Worm (Caenorhabditis elegans) whole organism, L2 larva: ENCODE data around the gene gcsh-1.
A peak's percentile ranks its signal among the peaks of the same experiment; 100 is the strongest.

Experiments used
- C34F6.9 ChIP-seq: fragments of 150-350 bp; optimal IDR thresholded peaks from 2 replicates; lab custom pipeline; 2014; ENCODE audit warnings: missing biosample characterization, missing genetic modification characterization
- F13H6.1 ChIP-seq: sonication (generic microtip); optimal IDR thresholded peaks from 2 replicates; lab custom pipeline; 2016; ENCODE audit warnings: missing genetic modification characterization, missing compliant biosample characterization
- R02D3.7 ChIP-seq: fragments of 150-350 bp; optimal IDR thresholded peaks from 2 replicates; lab custom pipeline; 2014; ENCODE audit warnings: missing biosample characterization, missing genetic modification characterization
- Y55F3AM.14 ChIP-seq: fragments of 200-800 bp; sonication (Bioruptor generic); optimal IDR thresholded peaks from 2 replicates; lab custom pipeline; 2018; ENCODE audit warnings: mild to moderate bottlenecking, missing genetic modification characterization, missing compliant biosample characterization
- ZK546.5 ChIP-seq: sonication (generic microtip); optimal IDR thresholded peaks from 2 replicates; lab custom pipeline; 2017; ENCODE audit warnings: missing biosample characterization, missing genetic modification characterization
- alr-1 ChIP-seq: fragments of 150-350 bp; optimal IDR thresholded peaks from 2 replicates; lab custom pipeline; 2014; ENCODE audit warnings: missing biosample characterization, missing genetic modification characterization
- aly-2 ChIP-seq: fragments of 150-350 bp; optimal IDR thresholded peaks from 2 replicates; lab custom pipeline; 2014; ENCODE audit warnings: missing biosample characterization, missing genetic modification characterization
- ama-1 ChIP-seq: fragments of 150-350 bp; optimal IDR thresholded peaks from 2 replicates; lab custom pipeline; 2018; ENCODE audit warnings: inconsistent platforms
- blmp-1 ChIP-seq: sonication (generic microtip); optimal IDR thresholded peaks from 2 replicates; lab custom pipeline; 2017; ENCODE audit warnings: missing genetic modification characterization, mild to moderate bottlenecking, missing compliant biosample characterization, antibody characterized with exemption, moderate library complexity; ENCODE audit not compliant: insufficient read depth
- ceh-16 ChIP-seq: fragments of 150-350 bp; optimal IDR thresholded peaks from 2 replicates; lab custom pipeline; 2014; ENCODE audit warnings: missing biosample characterization, missing genetic modification characterization
- ceh-82 ChIP-seq: fragments of 150-350 bp; optimal IDR thresholded peaks from 2 replicates; lab custom pipeline; 2014; ENCODE audit warnings: missing biosample characterization, missing genetic modification characterization
- crh-2 ChIP-seq: sonication (generic microtip); optimal IDR thresholded peaks from 2 replicates; lab custom pipeline; 2017; ENCODE audit warnings: missing biosample characterization, missing genetic modification characterization
- dmd-4 ChIP-seq: sonication (generic microtip); optimal IDR thresholded peaks from 2 replicates; lab custom pipeline; 2017; ENCODE audit warnings: missing biosample characterization, missing genetic modification characterization
- egl-27 ChIP-seq: sonication (generic microtip); optimal IDR thresholded peaks from 3 replicates; lab custom pipeline; 2017; ENCODE audit warnings: missing biosample characterization, missing genetic modification reagents, missing genetic modification characterization
- elt-1 ChIP-seq: fragments of 150-350 bp; optimal IDR thresholded peaks from 2 replicates; lab custom pipeline; 2014; ENCODE audit warnings: missing biosample characterization, missing genetic modification characterization
- elt-3 ChIP-seq: sonication (generic microtip); optimal IDR thresholded peaks from 2 replicates; lab custom pipeline; 2017; ENCODE audit warnings: missing biosample characterization, missing genetic modification characterization
- fos-1 ChIP-seq: fragments of 150-350 bp; optimal IDR thresholded peaks from 2 replicates; lab custom pipeline; 2014; ENCODE audit warnings: missing biosample characterization, missing genetic modification characterization
- gmeb-1 ChIP-seq: fragments of 150-350 bp; optimal IDR thresholded peaks from 2 replicates; lab custom pipeline; 2014; ENCODE audit warnings: missing biosample characterization, missing genetic modification characterization
- lin-11 ChIP-seq: fragments of 150-350 bp; sonication (generic microtip); optimal IDR thresholded peaks from 2 replicates; lab custom pipeline; 2014; ENCODE audit warnings: missing biosample characterization, missing genetic modification characterization, inconsistent platforms, mixed read lengths
- lin-13 ChIP-seq: fragments of 150-350 bp; optimal IDR thresholded peaks from 2 replicates; lab custom pipeline; 2014; ENCODE audit warnings: missing biosample characterization, missing genetic modification reagents, missing genetic modification characterization
- lin-39 ChIP-seq: fragments of 150-350 bp; optimal IDR thresholded peaks from 2 replicates; lab custom pipeline; 2014; ENCODE audit warnings: missing biosample characterization, missing genetic modification reagents, missing genetic modification characterization
- lsy-2 ChIP-seq, 2 experiments: fragments of 150-350 bp in 1 of 2; sonication (generic microtip) in 1 of 2; optimal IDR thresholded peaks; 2 replicates each; lab custom pipeline; 2014 to 2017; ENCODE audit warnings: missing biosample characterization in 2 of 2, missing genetic modification characterization in 2 of 2
- mab-5 ChIP-seq: fragments of 150-350 bp; optimal IDR thresholded peaks from 2 replicates; lab custom pipeline; 2014; ENCODE audit warnings: missing biosample characterization, missing genetic modification characterization
- mbf-1 ChIP-seq: sonication (generic microtip); optimal IDR thresholded peaks from 2 replicates; lab custom pipeline; 2017; ENCODE audit warnings: missing biosample characterization, missing genetic modification characterization
- mdl-1 ChIP-seq, 2 experiments: fragments of 150-350 bp in 1 of 2; sonication (generic microtip) in 1 of 2; optimal IDR thresholded peaks; 2 replicates each; lab custom pipeline; 2017; ENCODE audit warnings: missing biosample characterization in 2 of 2, missing genetic modification characterization in 2 of 2
- nhr-10 ChIP-seq: sonication (generic microtip); optimal IDR thresholded peaks from 2 replicates; lab custom pipeline; 2017; ENCODE audit warnings: missing biosample characterization, missing genetic modification characterization
- nhr-11 ChIP-seq: fragments of 150-350 bp; optimal IDR thresholded peaks from 2 replicates; lab custom pipeline; 2014; ENCODE audit warnings: missing biosample characterization, missing genetic modification characterization
- nhr-12 ChIP-seq: fragments of 150-350 bp; optimal IDR thresholded peaks from 2 replicates; lab custom pipeline; 2014; ENCODE audit warnings: missing biosample characterization, missing genetic modification characterization
- nhr-129 ChIP-seq: fragments of 150-350 bp; optimal IDR thresholded peaks from 2 replicates; lab custom pipeline; 2014; ENCODE audit warnings: missing biosample characterization, missing genetic modification characterization
- nhr-21 ChIP-seq: fragments of 150-350 bp; optimal IDR thresholded peaks from 2 replicates; lab custom pipeline; 2014; ENCODE audit warnings: missing biosample characterization, missing genetic modification characterization
- nhr-23 ChIP-seq: fragments of 150-350 bp; optimal IDR thresholded peaks from 2 replicates; lab custom pipeline; 2014; ENCODE audit warnings: missing biosample characterization, missing genetic modification reagents, missing genetic modification characterization
- nhr-237 ChIP-seq: fragments of 150-350 bp; optimal IDR thresholded peaks from 2 replicates; lab custom pipeline; 2014; ENCODE audit warnings: missing biosample characterization, missing genetic modification characterization
- nhr-25 ChIP-seq: fragments of 150-350 bp; sonication (generic microtip); optimal IDR thresholded peaks from 3 replicates; lab custom pipeline; 2014; ENCODE audit warnings: missing biosample characterization, missing genetic modification characterization
- nhr-6 ChIP-seq: fragments of 150-350 bp; optimal IDR thresholded peaks from 2 replicates; lab custom pipeline; 2014; ENCODE audit warnings: missing biosample characterization, missing genetic modification characterization
- nhr-77 ChIP-seq: fragments of 150-350 bp; optimal IDR thresholded peaks from 2 replicates; lab custom pipeline; 2014; ENCODE audit warnings: missing biosample characterization, missing genetic modification characterization
- peb-1 ChIP-seq: fragments of 150-350 bp; optimal IDR thresholded peaks from 2 replicates; lab custom pipeline; 2014; ENCODE audit warnings: missing biosample characterization, missing genetic modification characterization
- sem-4 ChIP-seq: fragments of 150-350 bp; optimal IDR thresholded peaks from 2 replicates; lab custom pipeline; 2014; ENCODE audit warnings: missing biosample characterization, missing genetic modification reagents, missing genetic modification characterization
- skn-1 ChIP-seq: sonication (generic microtip); optimal IDR thresholded peaks from 2 replicates; lab custom pipeline; 2017; ENCODE audit warnings: missing biosample characterization, missing genetic modification characterization
- sma-3 ChIP-seq: sonication (generic microtip); optimal IDR thresholded peaks from 2 replicates; lab custom pipeline; 2016; ENCODE audit warnings: missing genetic modification reagents, missing genetic modification characterization, missing compliant biosample characterization
- sma-9 ChIP-seq, 2 experiments: fragments of 150-350 bp in 1 of 2; sonication (generic microtip) in 1 of 2; optimal IDR thresholded peaks; 2 replicates each; lab custom pipeline; 2014 to 2016; ENCODE audit warnings: missing genetic modification characterization in 2 of 2, mild to moderate bottlenecking in 1 of 2, missing biosample characterization in 1 of 2, missing compliant biosample characterization in 1 of 2, missing genetic modification reagents in 1 of 2, moderate library complexity in 1 of 2
- snpc-4 ChIP-seq: fragments of 150-350 bp; optimal IDR thresholded peaks from 2 replicates; lab custom pipeline; 2014; ENCODE audit warnings: missing biosample characterization, missing genetic modification characterization
- unc-39 ChIP-seq: fragments of 150-350 bp; optimal IDR thresholded peaks from 2 replicates; lab custom pipeline; 2014; ENCODE audit warnings: missing biosample characterization, missing genetic modification characterization
- unc-55 ChIP-seq: fragments of 150-350 bp; sonication (generic microtip); optimal IDR thresholded peaks from 3 replicates; lab custom pipeline; 2014; ENCODE audit warnings: missing biosample characterization, missing genetic modification reagents, missing genetic modification characterization
- unc-62 ChIP-seq: fragments of 150-350 bp; optimal IDR thresholded peaks from 2 replicates; lab custom pipeline; 2014; ENCODE audit warnings: missing biosample characterization, missing genetic modification reagents, missing genetic modification characterization
- zag-1 ChIP-seq: fragments of 150-350 bp; optimal IDR thresholded peaks from 2 replicates; lab custom pipeline; 2014; ENCODE audit warnings: missing biosample characterization, missing genetic modification characterization
- ztf-1 ChIP-seq: fragments of 200-800 bp; sonication (Bioruptor generic); conservative IDR thresholded peaks from 2 replicates; pipeline ENCODE4 v1.3.6; 2022; ENCODE audit warnings: missing genetic modification characterization, missing compliant biosample characterization
- ztf-11 ChIP-seq: sonication (generic microtip); optimal IDR thresholded peaks from 2 replicates; lab custom pipeline; 2017; ENCODE audit warnings: missing biosample characterization, missing genetic modification characterization
- ztf-4 ChIP-seq: fragments of 150-350 bp; optimal IDR thresholded peaks from 2 replicates; lab custom pipeline; 2014; ENCODE audit warnings: missing biosample characterization, missing genetic modification characterization

gcsh-1 gene

DNA sequence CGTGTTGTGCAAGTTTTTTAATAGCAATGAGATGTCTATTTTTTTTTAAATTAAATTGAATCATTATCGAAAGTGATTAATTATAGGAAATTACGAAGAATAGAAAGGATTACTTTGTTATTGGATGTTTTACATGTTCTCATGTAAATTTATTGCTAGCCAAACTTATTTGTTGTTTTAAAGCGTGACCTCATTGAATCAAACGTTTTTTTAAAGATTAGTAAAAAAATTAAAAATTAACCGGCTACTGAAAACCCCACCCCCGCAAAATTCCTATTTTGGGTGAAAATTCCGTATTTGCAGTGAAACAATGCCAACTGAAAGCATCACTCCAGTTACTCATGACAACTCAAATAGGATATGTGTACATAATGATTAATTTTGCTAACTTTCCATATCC lies 30.0 kb downstream of the gcsh-1 start, which contains the start of gene M163.8:
Gene M163.8, plus strand, starts transcription at position 301 of the 400 bp plus-strand sequence.
- TF ChIP-seq skn-1 (tag; lab: Kevin White, UChicago) (no peak), ztf-4 (tag; lab: Kevin White, UChicago) (no peak), ama-1 (lab: Kevin White, UChicago) (no peak), unc-39 (tag; lab: Kevin White, UChicago) (no peak), elt-1 (no peak), Y55F3AM.14 (GFP tag; lab: Kevin White, UChicago) (no peak), nhr-23 (tag; lab: Kevin White, UChicago) (no peak), mdl-1 (tag; optimal IDR thresholded peaks at IDR 0.05; lab: Kevin White, UChicago) (no peak), zag-1 (no peak), nhr-77 (tag; lab: Kevin White, UChicago) (no peak)

DNA sequence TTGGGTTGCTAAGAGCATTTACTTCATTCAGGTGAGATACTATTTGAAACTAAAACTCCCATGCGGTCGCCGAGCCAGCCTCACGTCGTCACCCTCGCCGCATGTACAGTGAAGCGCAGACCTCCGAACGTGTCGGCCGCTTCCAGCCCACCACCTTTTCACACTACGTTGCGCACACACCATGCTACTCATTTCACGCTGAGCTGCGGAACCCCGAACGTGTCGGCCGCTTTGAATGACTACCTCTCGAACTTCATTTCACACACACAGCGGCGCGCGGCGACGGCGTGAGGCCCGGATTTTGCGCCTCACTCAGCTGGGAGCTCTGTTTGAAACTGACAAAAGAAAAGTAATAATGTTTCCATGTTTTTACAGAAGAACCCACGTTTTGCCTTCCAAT lies 33.2 kb downstream of the gcsh-1 start:
- TF ChIP-seq snpc-4 (tag; lab: Kevin White, UChicago) = peak; percentile 70
- no peak for TF ChIP-seq ama-1 (lab: Kevin White, UChicago)
- TF ChIP-seq, all 48 proteins: peak for 1

DNA sequence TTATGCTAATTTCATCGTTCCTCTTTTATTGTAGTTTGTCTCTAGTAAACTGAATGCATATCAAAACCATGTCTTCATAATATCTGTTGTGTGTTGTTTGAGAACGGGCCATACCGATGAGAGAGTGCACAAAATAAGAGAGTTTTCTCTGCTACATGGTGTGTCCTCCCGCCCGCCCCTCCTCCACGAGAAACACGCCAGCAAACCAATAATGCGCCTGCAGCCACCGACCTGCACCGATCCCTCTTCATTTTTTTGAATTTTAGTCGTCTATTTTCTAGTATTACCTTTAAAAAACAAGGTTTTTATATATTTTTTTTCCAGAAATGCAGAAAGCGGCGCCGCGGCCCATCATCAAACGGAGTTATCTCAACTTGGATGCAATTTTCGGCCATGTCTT lies 34.6 kb downstream of the gcsh-1 start, which contains the start of gene gfi-3:
Gene gfi-3, plus strand, starts transcription at position 325 of the 400 bp plus-strand sequence.
- TF ChIP-seq peb-1 (tag; lab: Kevin White, UChicago) (no peak), F13H6.1 (tag; lab: Kevin White, UChicago) (peak; percentile 89), nhr-21 (tag; lab: Kevin White, UChicago) (peak; percentile 80), nhr-77 (tag; lab: Kevin White, UChicago) (no peak), crh-2 (peak; percentile 85), nhr-23 (tag; lab: Kevin White, UChicago) (no peak), sma-9 (GFP tag; optimal IDR thresholded peaks at IDR 0.05; lab: Kevin White, UChicago) (peak; percentile 84), sma-9 (tag; optimal IDR thresholded peaks at IDR 0.05; lab: Kevin White, UChicago) (no peak), zag-1 (peak; percentile 13), ceh-82 (no peak), fos-1 (tag; lab: Kevin White, UChicago) (peak; percentile 73), lin-39 (tag; lab: Kevin White, UChicago) (no peak), ztf-1 (GFP tag; lab: Robert Waterston, UW) (no peak), alr-1 (no peak), R02D3.7 (tag; lab: Kevin White, UChicago) (no peak), skn-1 (tag; lab: Kevin White, UChicago) (no peak), aly-2 (no peak), ztf-11 (tag; lab: Kevin White, UChicago) (no peak), C34F6.9 (tag; lab: Kevin White, UChicago) (peak; percentile 62), sem-4 (peak; percentile 59), nhr-12 (tag; lab: Kevin White, UChicago) (no peak), dmd-4 (tag; lab: Kevin White, UChicago) (no peak), nhr-10 (tag; lab: Kevin White, UChicago) (no peak), elt-3 (tag; lab: Kevin White, UChicago) (no peak), nhr-129 (peak; percentile 80), Y55F3AM.14 (GFP tag; lab: Kevin White, UChicago) (peak; percentile 8), ZK546.5 (tag; lab: Kevin White, UChicago) (no peak), ztf-4 (tag; lab: Kevin White, UChicago) (peak; percentile 36), snpc-4 (tag; lab: Kevin White, UChicago) (peak; percentile 89), nhr-11 (tag; lab: Kevin White, UChicago) (no peak), nhr-237 (no peak), unc-39 (tag; lab: Kevin White, UChicago) (no peak), ama-1 (lab: Kevin White, UChicago) (no peak), mbf-1 (tag; lab: Kevin White, UChicago) (no peak), ceh-16 (tag; lab: Kevin White, UChicago) (peak; percentile 69), mab-5 (tag; lab: Kevin White, UChicago) (peak; percentile 82), gmeb-1 (tag; lab: Kevin White, UChicago) (peak; percentile 79), blmp-1 (peak; percentile 25), lsy-2 (tag; optimal IDR thresholded peaks at IDR 0.05; lab: Kevin White, UChicago) (peak; percentile 58 to 84), egl-27 (tag; lab: Kevin White, UChicago) (peak; percentile 77), unc-55 (GFP tag; lab: Kevin White, UChicago) (peak; percentile 79), mdl-1 (tag; optimal IDR thresholded peaks at IDR 0.05; lab: Kevin White, UChicago) (peak; percentile 0 to 48), nhr-25 (tag; lab: Kevin White, UChicago) (peak; percentile 82), lin-13 (GFP tag; lab: Kevin White, UChicago) (peak; percentile 89), unc-62 (GFP tag; lab: Kevin White, UChicago) (no peak), lin-11 (tag; lab: Kevin White, UChicago) (peak; percentile 84), sma-3 (GFP tag; lab: Kevin White, UChicago) (peak; percentile 84), elt-1 (no peak), nhr-6 (peak; percentile 48)
- TF ChIP-seq, all 48 proteins: peak for 25
